Worm (Caenorhabditis elegans) whole organism, L3 larva: ENCODE results near the gene F39D8.3.

Experiments used
- ama-1 ChIP-seq: fragments of 150-350 bp; optimal IDR thresholded peaks from 2 replicates; lab custom pipeline; 2018
- ceh-16 ChIP-seq: sonication (generic microtip); optimal IDR thresholded peaks from 2 replicates; lab custom pipeline; 2017; ENCODE audit warnings: missing biosample characterization, missing genetic modification characterization
- ceh-82 ChIP-seq: fragments of 150-350 bp; optimal IDR thresholded peaks from 2 replicates; lab custom pipeline; 2014; ENCODE audit warnings: missing biosample characterization, missing genetic modification characterization
- elt-2 ChIP-seq: sonication (generic microtip); optimal IDR thresholded peaks from 2 replicates; lab custom pipeline; 2016; ENCODE audit warnings: missing genetic modification reagents, mild to moderate bottlenecking, missing genetic modification characterization, missing compliant biosample characterization
- fkh-10 ChIP-seq: sonication (generic microtip); optimal IDR thresholded peaks from 2 replicates; lab custom pipeline; 2017; ENCODE audit warnings: missing biosample characterization, missing genetic modification reagents, missing genetic modification characterization
- hmg-11 ChIP-seq: sonication (generic microtip); optimal IDR thresholded peaks from 2 replicates; lab custom pipeline; 2016; ENCODE audit warnings: missing genetic modification characterization, missing compliant biosample characterization
- jun-1 ChIP-seq: fragments of 150-350 bp; optimal IDR thresholded peaks from 2 replicates; lab custom pipeline; 2014; ENCODE audit warnings: missing biosample characterization, missing genetic modification reagents, missing genetic modification characterization
- nhr-11 ChIP-seq: fragments of 150-350 bp; optimal IDR thresholded peaks from 2 replicates; lab custom pipeline; 2014; ENCODE audit warnings: missing biosample characterization, missing genetic modification characterization
- nhr-12 ChIP-seq: fragments of 150-350 bp; optimal IDR thresholded peaks from 2 replicates; lab custom pipeline; 2014; ENCODE audit warnings: missing biosample characterization, missing genetic modification characterization
- nhr-76 ChIP-seq: fragments of 150-350 bp; sonication (generic microtip); optimal IDR thresholded peaks from 5 replicates; lab custom pipeline; 2014; ENCODE audit warnings: missing biosample characterization, missing genetic modification characterization
- sea-2 ChIP-seq: fragments of 150-350 bp; sonication (generic microtip); optimal IDR thresholded peaks from 4 replicates; lab custom pipeline; 2014; ENCODE audit warnings: missing biosample characterization, missing genetic modification reagents, missing genetic modification characterization
- ztf-11 ChIP-seq: fragments of 150-350 bp; optimal IDR thresholded peaks from 2 replicates; lab custom pipeline; 2014; ENCODE audit warnings: missing biosample characterization, missing genetic modification characterization
- ztf-4 ChIP-seq: fragments of 150-350 bp; optimal IDR thresholded peaks from 2 replicates; lab custom pipeline; 2014; ENCODE audit warnings: missing biosample characterization, missing genetic modification characterization

DNA sequence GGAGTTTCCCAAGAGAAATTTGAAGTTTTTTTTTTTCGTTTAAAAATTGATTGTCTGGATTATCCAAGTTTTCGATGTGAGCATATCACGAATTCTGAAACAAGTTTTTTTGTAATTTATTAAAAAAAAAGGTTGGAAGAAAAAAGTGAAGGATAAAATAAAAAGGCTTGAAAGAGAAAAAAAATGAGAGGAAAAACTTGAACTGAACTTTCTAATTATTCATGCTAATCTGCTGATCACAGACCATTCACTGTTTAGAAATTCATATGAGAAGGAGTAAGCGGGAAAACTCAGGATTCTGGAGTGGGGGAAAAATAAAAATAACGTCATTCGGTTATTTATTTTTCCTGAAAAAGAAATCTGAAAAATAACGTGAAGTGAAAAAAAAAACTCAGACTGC, 43.0 kb upstream of the F39D8.3 start, which contains the start of gene svh-5:
- TF ChIP-seq nhr-12 (tag; lab: Kevin White, UChicago) (no peak), fkh-10 (GFP tag; lab: Kevin White, UChicago) (no peak), hmg-11 (tag; lab: Kevin White, UChicago) (no peak), jun-1 (tag; lab: Kevin White, UChicago) (no peak), elt-2 (tag; lab: Kevin White, UChicago) (no peak), ceh-16 (no peak), ama-1 (lab: Kevin White, UChicago) (no peak), nhr-76 (no peak), ceh-82 (tag; lab: Kevin White, UChicago) (no peak), sea-2 (GFP tag; lab: Kevin White, UChicago) (no peak), nhr-11 (tag; lab: Kevin White, UChicago) (no peak), ztf-11 (tag; lab: Kevin White, UChicago) (no peak), ztf-4 (no peak)
